Worm (Caenorhabditis elegans) whole organism, young adult: ENCODE results near the gene mel-28.

ENCODE experiments used
- B0336.3 ChIP-seq: fragments of 200-800 bp; sonication (Bioruptor generic); IDR thresholded peaks from 2 replicates; pipeline ENCODE4 v1.3.6; 2022; ENCODE audit warnings: missing genetic modification characterization, missing compliant biosample characterization
- C06A6.2 ChIP-seq: fragments of 200-800 bp; sonication (Bioruptor generic); conservative IDR thresholded peaks from 2 replicates; pipeline ENCODE4 v1.3.6; 2022; ENCODE audit warnings: missing genetic modification characterization, missing compliant biosample characterization
- D2030.7 ChIP-seq: fragments of 200-800 bp; sonication (Bioruptor generic); IDR thresholded peaks from 2 replicates; pipeline ENCODE4 v1.3.6; 2022; ENCODE audit warnings: missing genetic modification reagents, missing genetic modification characterization, missing compliant biosample characterization
- F37B4.10 ChIP-seq: fragments of 200-800 bp; sonication (Bioruptor generic); IDR thresholded peaks from 2 replicates; pipeline ENCODE4 v1.3.6; 2022; ENCODE audit warnings: missing genetic modification characterization, missing compliant biosample characterization
- F52B5.7 ChIP-seq: sonication (generic microtip); optimal IDR thresholded peaks from 2 replicates; lab custom pipeline; 2016; ENCODE audit warnings: mild to moderate bottlenecking, missing genetic modification characterization, missing compliant biosample characterization
- F55B11.4 ChIP-seq: sonication (generic microtip); optimal IDR thresholded peaks from 2 replicates; lab custom pipeline; 2016; ENCODE audit warnings: missing compliant biosample characterization, missing genetic modification characterization, borderline replicate concordance; ENCODE audit not compliant: insufficient read depth
- F57A8.1 ChIP-seq: fragments of 200-800 bp; sonication (Bioruptor generic); optimal IDR thresholded peaks from 2 replicates; lab custom pipeline; 2018; ENCODE audit warnings: mild to moderate bottlenecking, missing genetic modification characterization, moderate library complexity, missing compliant biosample characterization
- K11D2.4 ChIP-seq: fragments of 200-800 bp; sonication (Bioruptor generic); IDR thresholded peaks from 2 replicates; pipeline ENCODE4 v1.3.6; 2022; ENCODE audit warnings: missing genetic modification reagents, missing genetic modification characterization, missing compliant biosample characterization
- K12H6.12 ChIP-seq: fragments of 200-800 bp; sonication (Bioruptor generic); optimal IDR thresholded peaks from 2 replicates; lab custom pipeline; 2018; ENCODE audit warnings: mild to moderate bottlenecking, missing genetic modification characterization, missing compliant biosample characterization
- Y53F4B.3 ChIP-seq: fragments of 200-800 bp; sonication (Bioruptor generic); IDR thresholded peaks from 2 replicates; pipeline ENCODE4 v1.3.6; 2022; ENCODE audit warnings: missing genetic modification reagents, missing genetic modification characterization, missing compliant biosample characterization
- Y95B8A.8 ChIP-seq: fragments of 200-800 bp; sonication (Bioruptor generic); IDR thresholded peaks from 2 replicates; pipeline ENCODE4 v1.3.6; 2022; ENCODE audit warnings: missing genetic modification reagents, missing genetic modification characterization, missing compliant biosample characterization
- akir-1 ChIP-seq: fragments of 200-800 bp; sonication (Bioruptor generic); optimal IDR thresholded peaks from 2 replicates; lab custom pipeline; 2018; ENCODE audit warnings: mild to moderate bottlenecking, missing genetic modification characterization, moderate library complexity, missing compliant biosample characterization
- attf-3 ChIP-seq: fragments of 200-800 bp; sonication (Bioruptor generic); conservative IDR thresholded peaks from 2 replicates; pipeline ENCODE4 v1.3.6; 2022; ENCODE audit warnings: missing genetic modification reagents, missing genetic modification characterization, missing compliant biosample characterization
- attf-5 ChIP-seq: fragments of 200-800 bp; sonication (Bioruptor generic); optimal IDR thresholded peaks from 2 replicates; lab custom pipeline; 2018; ENCODE audit warnings: mild to moderate bottlenecking, missing genetic modification characterization, missing compliant biosample characterization
- bed-1 ChIP-seq: fragments of 200-800 bp; sonication (Bioruptor generic); IDR thresholded peaks from 2 replicates; pipeline ENCODE4 v1.3.6; 2022; ENCODE audit warnings: missing genetic modification reagents, missing genetic modification characterization, missing compliant biosample characterization
- ccch-3 ChIP-seq: fragments of 200-800 bp; sonication (Bioruptor generic); optimal IDR thresholded peaks from 2 replicates; lab custom pipeline; 2018; ENCODE audit warnings: mild to moderate bottlenecking, missing genetic modification characterization, missing compliant biosample characterization
- cebp-1 ChIP-seq, 2 experiments: fragments of 200-800 bp in 1 of 2; sonication (Bioruptor generic) in 1 of 2; sonication (generic microtip) in 1 of 2; IDR thresholded peaks in 1 of 2; optimal IDR thresholded peaks in 1 of 2; 2 replicates each; pipeline versions ENCODE4 v1.3.6 to Lab custom; 2017 to 2022; ENCODE audit warnings: missing compliant biosample characterization in 2 of 2, missing genetic modification characterization in 2 of 2, mild to moderate bottlenecking in 1 of 2, missing genetic modification reagents in 1 of 2, moderate library complexity in 1 of 2
- ceh-40 ChIP-seq: fragments of 200-800 bp; sonication (Bioruptor generic); IDR thresholded peaks from 2 replicates; pipeline ENCODE4 v1.3.6; 2022; ENCODE audit warnings: missing genetic modification characterization, missing compliant biosample characterization
- ceh-79 ChIP-seq: sonication (generic microtip); optimal IDR thresholded peaks from 2 replicates; lab custom pipeline; 2017; ENCODE audit warnings: mild to moderate bottlenecking, missing genetic modification characterization, missing compliant biosample characterization
- ceh-91 ChIP-seq: fragments of 200-800 bp; sonication (Bioruptor generic); IDR thresholded peaks from 2 replicates; pipeline ENCODE4 v1.3.6; 2022; ENCODE audit warnings: missing genetic modification reagents, missing genetic modification characterization, missing compliant biosample characterization
- ekl-4 ChIP-seq: fragments of 200-800 bp; sonication (Bioruptor generic); IDR thresholded peaks from 2 replicates; pipeline ENCODE4 v1.3.6; 2022; ENCODE audit warnings: missing genetic modification reagents, missing genetic modification characterization, missing compliant biosample characterization
- ets-4 ChIP-seq: fragments of 200-800 bp; sonication (Bioruptor generic); optimal IDR thresholded peaks from 2 replicates; lab custom pipeline; 2018; ENCODE audit warnings: mild to moderate bottlenecking, missing genetic modification characterization, missing compliant biosample characterization
- gei-17 ChIP-seq: fragments of 200-800 bp; sonication (Bioruptor generic); optimal IDR thresholded peaks from 2 replicates; lab custom pipeline; 2018; ENCODE audit warnings: mild to moderate bottlenecking, missing genetic modification characterization, missing compliant biosample characterization
- hlh-26 ChIP-seq: fragments of 200-800 bp; sonication (Bioruptor generic); conservative IDR thresholded peaks from 2 replicates; pipeline ENCODE4 v1.3.6; 2022; ENCODE audit warnings: missing genetic modification reagents, missing genetic modification characterization, missing compliant biosample characterization
- hsf-1 ChIP-seq: fragments of 200-800 bp; sonication (Bioruptor generic); IDR thresholded peaks from 2 replicates; pipeline ENCODE4 v1.3.6; 2022; ENCODE audit warnings: missing genetic modification reagents, missing genetic modification characterization, missing compliant biosample characterization
- let-526 ChIP-seq: fragments of 200-800 bp; sonication (Bioruptor generic); IDR thresholded peaks from 2 replicates; pipeline ENCODE4 v1.3.6; 2022; ENCODE audit warnings: missing genetic modification reagents, missing genetic modification characterization, missing compliant biosample characterization
- let-607 ChIP-seq, 2 experiments: fragments of 200-800 bp in 1 of 2; sonication (Bioruptor generic) in 1 of 2; sonication (generic microtip) in 1 of 2; optimal IDR thresholded peaks; 2 replicates each; lab custom pipeline; 2016 to 2018; ENCODE audit warnings: mild to moderate bottlenecking in 2 of 2, missing compliant biosample characterization in 2 of 2, missing genetic modification characterization in 2 of 2, moderate library complexity in 2 of 2, missing genotype in 1 of 2
- madf-6 ChIP-seq: fragments of 200-800 bp; sonication (Bioruptor generic); IDR thresholded peaks from 2 replicates; pipeline ENCODE4 v1.3.6; 2022; ENCODE audit warnings: missing genetic modification reagents, missing genetic modification characterization, missing compliant biosample characterization
- nfyb-1 ChIP-seq: fragments of 200-800 bp; sonication (Bioruptor generic); IDR thresholded peaks from 2 replicates; pipeline ENCODE4 v1.3.6; 2022; ENCODE audit warnings: missing genetic modification reagents, missing genetic modification characterization, missing compliant biosample characterization
- nhr-179 ChIP-seq: sonication (generic microtip); optimal IDR thresholded peaks from 2 replicates; lab custom pipeline; 2016; ENCODE audit warnings: mild to moderate bottlenecking, missing genetic modification characterization, missing compliant biosample characterization
- nhr-90 ChIP-seq: sonication (generic microtip); optimal IDR thresholded peaks from 2 replicates; lab custom pipeline; 2016; ENCODE audit warnings: missing genotype, mild to moderate bottlenecking, missing genetic modification characterization, missing compliant biosample characterization
- pbrm-1 ChIP-seq: fragments of 200-800 bp; sonication (Bioruptor generic); IDR thresholded peaks from 2 replicates; pipeline ENCODE4 v1.3.6; 2022; ENCODE audit warnings: missing genetic modification reagents, missing genetic modification characterization, missing compliant biosample characterization
- rcor-1 ChIP-seq: fragments of 200-800 bp; sonication (Bioruptor generic); IDR thresholded peaks from 2 replicates; pipeline ENCODE4 v1.3.6; 2022; ENCODE audit warnings: missing genetic modification reagents, missing genetic modification characterization, missing compliant biosample characterization
- rec-8 ChIP-seq, 2 experiments: sonication (generic microtip); optimal IDR thresholded peaks; 2 replicates each; lab custom pipeline; 2016; ENCODE audit warnings: mild to moderate bottlenecking in 2 of 2, missing genetic modification characterization in 2 of 2, missing genetic modification reagents in 2 of 2, missing genotype in 2 of 2, missing biosample characterization in 1 of 2, missing compliant biosample characterization in 1 of 2, moderate library complexity in 1 of 2
- sdz-38 ChIP-seq: sonication (generic microtip); optimal IDR thresholded peaks from 2 replicates; lab custom pipeline; 2016; ENCODE audit warnings: missing genotype, missing genetic modification characterization, missing compliant biosample characterization
- somi-1 ChIP-seq: fragments of 200-800 bp; sonication (Bioruptor generic); optimal IDR thresholded peaks from 2 replicates; lab custom pipeline; 2018; ENCODE audit warnings: mild to moderate bottlenecking, missing genetic modification characterization, missing compliant biosample characterization
- tbp1 ChIP-seq: fragments of 200-800 bp; sonication (Bioruptor generic); optimal IDR thresholded peaks from 2 replicates; lab custom pipeline; 2018; ENCODE audit warnings: mild to moderate bottlenecking, missing genetic modification characterization, missing compliant biosample characterization
- tbx-9 ChIP-seq: sonication (generic microtip); optimal IDR thresholded peaks from 2 replicates; lab custom pipeline; 2016; ENCODE audit warnings: borderline replicate concordance, missing genetic modification characterization, inconsistent platforms, missing compliant biosample characterization
- unc-62 ChIP-seq: fragments of 150-350 bp; optimal IDR thresholded peaks from 2 replicates; lab custom pipeline; 2014; ENCODE audit warnings: missing biosample characterization, missing genetic modification reagents, missing genetic modification characterization
- xnd-1 ChIP-seq: sonication (generic microtip); optimal IDR thresholded peaks from 2 replicates; lab custom pipeline; 2016; ENCODE audit warnings: missing genotype, missing genetic modification reagents, missing genetic modification characterization, missing compliant biosample characterization
- zim-3 ChIP-seq: sonication (generic microtip); optimal IDR thresholded peaks from 2 replicates; lab custom pipeline; 2017; ENCODE audit warnings: mild to moderate bottlenecking, missing genetic modification characterization, moderate library complexity, missing compliant biosample characterization
- ztf-18 ChIP-seq: sonication (generic microtip); optimal IDR thresholded peaks from 2 replicates; lab custom pipeline; 2016; ENCODE audit warnings: missing genotype, mild to moderate bottlenecking, missing genetic modification characterization, missing compliant biosample characterization
- ztf-3 ChIP-seq: fragments of 200-800 bp; sonication (Bioruptor generic); optimal IDR thresholded peaks from 2 replicates; lab custom pipeline; 2018; ENCODE audit warnings: mild to moderate bottlenecking, missing genetic modification characterization, missing compliant biosample characterization

Gene mel-28

ce11 chrIII:4796039-4796438 lies 10.2 kb downstream of the mel-28 start (continued):
- TF ChIP-seq rcor-1 (GFP tag; lab: Robert Waterston, UW), result peak; percentile 59; the same call in 1 of the 2 replicates
- TF ChIP-seq ccch-3 (GFP tag; lab: Kevin White, UChicago), result no peak
- no peak for TF ChIP-seq rec-8 (tag; optimal IDR thresholded peaks at IDR 0.05; lab: Kevin White, UChicago)
- TF ChIP-seq hlh-26 (GFP tag; lab: Robert Waterston, UW), result no peak
- no peak for TF ChIP-seq gei-17
- TF ChIP-seq tbx-9, result no peak
- TF ChIP-seq pbrm-1, result peak; percentile 62; the same call in 1 of the 2 replicates
- TF ChIP-seq B0336.3 (GFP tag; lab: Robert Waterston, UW), result no peak
- no peak for TF ChIP-seq C06A6.2
- peak; percentile 56 for TF ChIP-seq ztf-18
- TF ChIP-seq sdz-38 (tag; lab: Kevin White, UChicago), result no peak
- TF ChIP-seq attf-3 (GFP tag; lab: Robert Waterston, UW), result no peak
- TF ChIP-seq bed-1 (GFP tag; lab: Robert Waterston, UW), result no peak
- 0 out of 2 replicates have a peak, but pooled peaks have one; percentile 15 for TF ChIP-seq ekl-4 (GFP tag; lab: Robert Waterston, UW)
- peak; percentile 73 for TF ChIP-seq somi-1 (GFP tag; lab: Kevin White, UChicago)
- 0 out of 2 replicates have a peak, but pooled peaks have one; percentile 36 for TF ChIP-seq let-526 (GFP tag; lab: Robert Waterston, UW)
- no peak for TF ChIP-seq F55B11.4 (tag; lab: Kevin White, UChicago)
- no peak for TF ChIP-seq ceh-79 (tag; lab: Kevin White, UChicago)
- no peak for TF ChIP-seq D2030.7 (GFP tag; lab: Robert Waterston, UW)
- TF ChIP-seq F52B5.7 (tag; lab: Kevin White, UChicago), result no peak
- TF ChIP-seq K11D2.4 (GFP tag; lab: Robert Waterston, UW), result peak; percentile 20; the same call in 1 of the 2 replicates
- no peak for TF ChIP-seq zim-3 (tag; lab: Kevin White, UChicago)
- TF ChIP-seq madf-6 (GFP tag; lab: Robert Waterston, UW), result no peak
- TF ChIP-seq let-607 (tag; optimal IDR thresholded peaks at IDR 0.05; lab: Kevin White, UChicago), result peak in 1 of 2 experiments; percentile 17
- peak; percentile 65 for TF ChIP-seq nfyb-1
- TF ChIP-seq nhr-179 (tag; lab: Kevin White, UChicago), result no peak
- TF ChIP-seq Y95B8A.8 (GFP tag; lab: Robert Waterston, UW), result no peak
- peak; percentile 22 for TF ChIP-seq ets-4 (GFP tag; lab: Kevin White, UChicago)
- peak; percentile 59 for TF ChIP-seq K12H6.12

DNA sequence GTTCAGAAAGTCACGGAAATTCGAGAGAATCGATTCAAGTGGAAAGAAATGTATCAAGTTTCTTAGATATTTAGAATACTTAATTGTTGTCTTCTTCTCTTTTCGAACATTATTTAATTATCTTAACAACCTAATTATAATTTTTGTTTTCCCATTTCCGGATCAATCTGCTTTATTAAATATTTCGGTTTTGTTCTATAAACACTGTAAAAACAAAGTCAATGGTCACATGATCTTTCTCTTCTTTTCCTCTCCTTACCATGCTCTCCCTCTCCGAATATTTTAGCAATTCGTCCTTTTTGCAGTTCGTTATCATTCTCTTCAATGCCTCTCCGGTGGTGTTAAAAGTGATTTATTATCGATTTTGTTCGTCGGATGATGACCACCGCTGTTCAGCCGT lies 10.7 kb downstream of the mel-28 start, which contains the start of gene tag-325:
TSS of gene tag-325 (plus strand) at position 301 of the 400 bp plus-strand sequence.
- TF ChIP-seq nfyb-1, result no peak
- TF ChIP-seq cebp-1 (GFP tag; IDR thresholded peaks at IDR 0.05; lab: Robert Waterston, UW), result no peak
- TF ChIP-seq cebp-1 (tag; optimal IDR thresholded peaks at IDR 0.05; lab: Kevin White, UChicago), result peak; percentile 60

ce11 chrIII:4802707-4803106 lies 16.8 kb downstream of the mel-28 start, which contains the start of gene metl-5:
metl-5 (plus strand) TSS chrIII:4803007.
- 0 out of 2 replicates have a peak, but pooled peaks have one; percentile 37 for TF ChIP-seq hsf-1 (GFP tag; lab: Robert Waterston, UW)
- TF ChIP-seq let-607 (tag; optimal IDR thresholded peaks at IDR 0.05; lab: Kevin White, UChicago), result no peak
- no peak for TF ChIP-seq attf-5
- TF ChIP-seq madf-6 (GFP tag; lab: Robert Waterston, UW), result 0 out of 2 replicates have a peak, but pooled peaks have one; percentile 13

- TF ChIP-seq nfyb-1 (no peak), Y53F4B.3 (no peak), Y95B8A.8 (GFP tag; lab: Robert Waterston, UW) (no peak), unc-62 (GFP tag; lab: Kevin White, UChicago) (no peak), nhr-90 (no peak), xnd-1 (tag; lab: Kevin White, UChicago) (no peak), tbp1 (GFP tag; lab: Kevin White, UChicago) (no peak), akir-1 (no peak), let-607 (tag; optimal IDR thresholded peaks at IDR 0.05; lab: Kevin White, UChicago) (no peak), hlh-26 (GFP tag; lab: Robert Waterston, UW) (no peak), ceh-91 (GFP tag; lab: Robert Waterston, UW) (no peak), F57A8.1 (GFP tag; lab: Kevin White, UChicago) (no peak), F37B4.10 (no peak), ztf-18 (no peak), ztf-3 (GFP tag; lab: Kevin White, UChicago) (no peak), ceh-40 (GFP tag; lab: Robert Waterston, UW) (no peak), attf-5 (no peak)
Observed at ce11 chrIII:4806345-4806744, 20.5 kb downstream of the mel-28 start.
